Fruit fly (Drosophila melanogaster) whole organism, embryonic: Measurements from ENCODE around the gene mRRF2.

Source experiments
- B-H1 ChIP-seq: fragments of 200-800 bp; sonication (Bioruptor generic); IDR thresholded peaks from 3 replicates; pipeline ENCODE4 v1.3.6; 2022; ENCODE audit warnings: missing biosample characterization, missing genetic modification characterization
- CG10209 ChIP-seq: fragments of 200-800 bp; sonication (Bioruptor generic); optimal IDR thresholded peaks from 3 replicates; lab custom pipeline; 2017; ENCODE audit warnings: missing biosample characterization, mild to moderate bottlenecking, missing genetic modification characterization, missing genetic modification reagents
- CG11695 ChIP-seq: fragments of 200-800 bp; sonication (Bioruptor generic); IDR thresholded peaks from 3 replicates; pipeline ENCODE4 v1.3.6; 2022; ENCODE audit warnings: missing biosample characterization, missing genetic modification characterization
- CG11696 ChIP-seq: fragments of 200-800 bp; sonication (Bioruptor generic); IDR thresholded peaks from 2 replicates; pipeline ENCODE4 v1.3.6; 2022; ENCODE audit warnings: missing biosample characterization, missing genetic modification characterization
- CG12071 ChIP-seq: fragments of 200-800 bp; sonication (Bioruptor generic); optimal IDR thresholded peaks from 3 replicates; lab custom pipeline; 2018; ENCODE audit warnings: missing biosample characterization, mild to moderate bottlenecking, missing genetic modification characterization
- CG13123 ChIP-seq: fragments of 200-800 bp; sonication (Bioruptor generic); optimal IDR thresholded peaks from 2 replicates; lab custom pipeline; 2016; ENCODE audit warnings: missing biosample characterization, missing genetic modification characterization
- CG1529 ChIP-seq: fragments of 200-800 bp; sonication (Bioruptor generic); optimal IDR thresholded peaks from 3 replicates; lab custom pipeline; 2018; ENCODE audit warnings: missing biosample characterization, missing genetic modification characterization
- CG16813 ChIP-seq: fragments of 200-800 bp; sonication (Bioruptor generic); IDR thresholded peaks from 3 replicates; pipeline ENCODE4 v1.3.6; 2022; ENCODE audit warnings: missing biosample characterization, missing genetic modification characterization; ENCODE audit not compliant: partially characterized antibody
- CG16863 ChIP-seq: fragments of 200-800 bp; sonication (Bioruptor generic); optimal IDR thresholded peaks from 3 replicates; lab custom pipeline; 2016; ENCODE audit warnings: missing biosample characterization, missing genetic modification characterization
- CG18764 ChIP-seq: fragments of 200-800 bp; sonication (Bioruptor generic); optimal IDR thresholded peaks from 3 replicates; lab custom pipeline; 2016; ENCODE audit warnings: missing biosample characterization, missing genetic modification characterization
- CG2199 ChIP-seq: fragments of 200-800 bp; sonication (Bioruptor generic); IDR thresholded peaks from 3 replicates; pipeline ENCODE4 v1.3.6; 2022; ENCODE audit warnings: missing biosample characterization, missing genetic modification characterization
- CG2202 ChIP-seq: fragments of 200-800 bp; sonication (Bioruptor generic); optimal IDR thresholded peaks from 2 replicates; lab custom pipeline; 2018; ENCODE audit warnings: missing biosample characterization, mild to moderate bottlenecking, missing genetic modification characterization
- CG30020 ChIP-seq: fragments of 200-800 bp; optimal IDR thresholded peaks from 2 replicates; lab custom pipeline; 2019; ENCODE audit warnings: missing biosample characterization, mild to moderate bottlenecking, missing genetic modification characterization, moderate library complexity
- CG7786 ChIP-seq: fragments of 200-800 bp; sonication (Bioruptor generic); optimal IDR thresholded peaks from 2 replicates; lab custom pipeline; 2016; ENCODE audit warnings: missing biosample characterization, missing genetic modification characterization
- CG8281 ChIP-seq: fragments of 200-800 bp; sonication (Bioruptor generic); optimal IDR thresholded peaks from 2 replicates; lab custom pipeline; 2018; ENCODE audit warnings: missing biosample characterization, mild to moderate bottlenecking, missing genetic modification characterization, moderate library complexity
- CG8478 ChIP-seq: fragments of >200 bp; optimal IDR thresholded peaks from 2 replicates; lab custom pipeline; 2018
- CG8765 ChIP-seq: fragments of 200-800 bp; sonication (Bioruptor generic); IDR thresholded peaks from 2 replicates; pipeline ENCODE4 v1.3.6; 2022; ENCODE audit warnings: missing biosample characterization, missing genetic modification characterization
- CG9876 ChIP-seq: fragments of 200-800 bp; sonication (Bioruptor generic); optimal IDR thresholded peaks from 2 replicates; lab custom pipeline; 2016; ENCODE audit warnings: missing biosample characterization, missing genetic modification characterization
- CG9932 ChIP-seq: fragments of 200-800 bp; sonication (Bioruptor generic); IDR thresholded peaks from 2 replicates; pipeline ENCODE4 v1.3.6; 2022; ENCODE audit warnings: missing biosample characterization, missing genetic modification characterization
- E2f1 ChIP-seq: fragments of 200-800 bp; sonication (Bioruptor generic); IDR thresholded peaks from 2 replicates; pipeline ENCODE4 v1.3.6; 2022; ENCODE audit warnings: missing biosample characterization, missing genetic modification characterization
- GATAe ChIP-seq: fragments of 200-800 bp; sonication (Bioruptor generic); conservative IDR thresholded peaks from 2 replicates; pipeline ENCODE4 v1.3.6; 2022; ENCODE audit warnings: missing biosample characterization, missing genetic modification characterization
- HLHmδ ChIP-seq: fragments of 200-800 bp; sonication (Bioruptor generic); optimal IDR thresholded peaks from 2 replicates; lab custom pipeline; 2018; ENCODE audit warnings: missing biosample characterization, mild to moderate bottlenecking, missing genetic modification characterization, moderate library complexity
- Hand ChIP-seq: fragments of 200-800 bp; sonication (Bioruptor generic); optimal IDR thresholded peaks from 2 replicates; lab custom pipeline; 2017; ENCODE audit warnings: mild to moderate bottlenecking, missing biosample characterization, missing genetic modification reagents, missing genetic modification characterization
- MESR4 ChIP-seq: fragments of 200-800 bp; sonication (Bioruptor generic); optimal IDR thresholded peaks from 2 replicates; lab custom pipeline; 2018; ENCODE audit warnings: missing biosample characterization, mild to moderate bottlenecking, missing genetic modification characterization, moderate library complexity
- Neu2 ChIP-seq: fragments of 200-800 bp; sonication (Bioruptor generic); optimal IDR thresholded peaks from 3 replicates; lab custom pipeline; 2016; ENCODE audit warnings: missing biosample characterization, missing genetic modification characterization, borderline replicate concordance
- Oaz ChIP-seq: fragments of 200-800 bp; sonication (Bioruptor generic); IDR thresholded peaks from 2 replicates; pipeline ENCODE4 v1.3.6; 2022; ENCODE audit warnings: missing biosample characterization, missing genetic modification characterization
- Oli ChIP-seq: fragments of 200-800 bp; sonication (Bioruptor generic); optimal IDR thresholded peaks from 2 replicates; lab custom pipeline; 2018; ENCODE audit warnings: missing biosample characterization, mild to moderate bottlenecking, missing genetic modification characterization, moderate library complexity
- Rfx ChIP-seq: fragments of 200-800 bp; sonication (Bioruptor generic); IDR thresholded peaks from 2 replicates; pipeline ENCODE4 v1.3.6; 2022; ENCODE audit warnings: missing biosample characterization, missing genetic modification characterization
- Rx ChIP-seq: fragments of 200-800 bp; sonication (Bioruptor generic); IDR thresholded peaks from 2 replicates; pipeline ENCODE4 v1.3.6; 2022; ENCODE audit warnings: missing biosample characterization, missing genetic modification characterization
- YL-1 ChIP-seq: fragments of 200-800 bp; sonication (Bioruptor generic); optimal IDR thresholded peaks from 3 replicates; lab custom pipeline; 2017; ENCODE audit warnings: missing biosample characterization, mild to moderate bottlenecking, missing genetic modification characterization
- bcd ChIP-seq: fragments of 200-800 bp; sonication (Bioruptor generic); optimal IDR thresholded peaks from 2 replicates; lab custom pipeline; 2017; ENCODE audit warnings: missing biosample characterization, mild to moderate bottlenecking, missing genetic modification characterization
- crc ChIP-seq: fragments of 200-800 bp; sonication (Bioruptor generic); optimal IDR thresholded peaks from 2 replicates; lab custom pipeline; 2016; ENCODE audit warnings: missing biosample characterization, missing genetic modification characterization
- crp ChIP-seq, 2 experiments: fragments of 200-800 bp; sonication (Bioruptor generic); optimal IDR thresholded peaks; 2 replicates in 1 of 2; 3 replicates in 1 of 2; lab custom pipeline; 2017; ENCODE audit warnings: missing biosample characterization in 2 of 2, missing genetic modification characterization in 2 of 2, mild to moderate bottlenecking in 1 of 2, moderate library complexity in 1 of 2
- gcm ChIP-seq: fragments of 200-800 bp; sonication (Bioruptor generic); optimal IDR thresholded peaks from 2 replicates; lab custom pipeline; 2019; ENCODE audit warnings: missing biosample characterization, mild to moderate bottlenecking, missing genetic modification characterization, moderate library complexity
- gsb ChIP-seq: fragments of 200-800 bp; sonication (Bioruptor generic); IDR thresholded peaks from 2 replicates; pipeline ENCODE4 v1.3.6; 2022; ENCODE audit warnings: missing biosample characterization, missing genetic modification characterization
- inv ChIP-seq: fragments of 200-800 bp; sonication (Bioruptor generic); IDR thresholded peaks from 2 replicates; pipeline ENCODE4 v1.3.6; 2022; ENCODE audit warnings: missing biosample characterization, missing genetic modification characterization; ENCODE audit not compliant: partially characterized antibody
- maf-S ChIP-seq: fragments of 200-800 bp; sonication (Bioruptor generic); optimal IDR thresholded peaks from 2 replicates; lab custom pipeline; 2016; ENCODE audit warnings: missing biosample characterization, missing genetic modification characterization
- mirr ChIP-seq: fragments of 200-800 bp; sonication (Bioruptor generic); optimal IDR thresholded peaks from 3 replicates; lab custom pipeline; 2018; ENCODE audit warnings: missing biosample characterization, mild to moderate bottlenecking, missing genetic modification characterization
- onecut ChIP-seq: fragments of 200-800 bp; sonication (Bioruptor generic); IDR thresholded peaks from 2 replicates; pipeline ENCODE4 v1.3.6; 2022; ENCODE audit warnings: missing biosample characterization, missing genetic modification characterization
- org-1 ChIP-seq: fragments of 200-800 bp; sonication (Bioruptor generic); optimal IDR thresholded peaks from 2 replicates; lab custom pipeline; 2017; ENCODE audit warnings: missing biosample characterization, missing genetic modification characterization
- otp ChIP-seq: fragments of 200-800 bp; sonication (Bioruptor generic); IDR thresholded peaks from 3 replicates; pipeline ENCODE4, ENCODE4 v1.3.6; 2022; ENCODE audit warnings: missing biosample characterization, missing genetic modification characterization
- phol ChIP-seq: fragments of 200-800 bp; sonication (Bioruptor generic); optimal IDR thresholded peaks from 3 replicates; lab custom pipeline; 2018; ENCODE audit warnings: missing biosample characterization, mild to moderate bottlenecking, missing genetic modification characterization, moderate library complexity
- prd ChIP-seq, 3 experiments: fragments of >200 bp in 2 of 3; fragments of 200-800 bp in 1 of 3; sonication (Bioruptor generic) in 1 of 3; optimal IDR thresholded peaks in 2 of 3; IDR thresholded peaks in 1 of 3; 2 replicates in 2 of 3; 3 replicates in 1 of 3; pipeline versions ENCODE4 v1.3.6 to Lab custom; 2017 to 2022; ENCODE audit warnings: missing biosample characterization in 1 of 3, missing genetic modification characterization in 1 of 3
- repo ChIP-seq: fragments of 200-800 bp; sonication (Bioruptor generic); optimal IDR thresholded peaks from 2 replicates; lab custom pipeline; 2016; ENCODE audit warnings: missing biosample characterization, missing genetic modification characterization
- ro ChIP-seq: fragments of 200-800 bp; sonication (Bioruptor generic); IDR thresholded peaks from 2 replicates; pipeline ENCODE4 v1.3.6; 2022; ENCODE audit warnings: missing biosample characterization, missing genetic modification characterization
- salm ChIP-seq: fragments of 200-800 bp; sonication (Bioruptor generic); optimal IDR thresholded peaks from 2 replicates; lab custom pipeline; 2018; ENCODE audit warnings: missing biosample characterization, mild to moderate bottlenecking, missing genetic modification characterization
- tup ChIP-seq: fragments of 200-800 bp; sonication (Bioruptor generic); optimal IDR thresholded peaks from 2 replicates; lab custom pipeline; 2016; ENCODE audit warnings: missing biosample characterization, mild to moderate bottlenecking, missing genetic modification characterization, moderate library complexity
- usp ChIP-seq: fragments of >200 bp; optimal IDR thresholded peaks from 2 replicates; lab custom pipeline; 2017; ENCODE audit warnings: missing biosample characterization, missing genetic modification characterization
- wdn ChIP-seq: fragments of 200-800 bp; sonication (Bioruptor generic); IDR thresholded peaks from 2 replicates; pipeline ENCODE4 v1.3.6; 2022; ENCODE audit warnings: missing biosample characterization, missing genetic modification characterization
- zen ChIP-seq: fragments of 200-800 bp; sonication (Bioruptor generic); optimal IDR thresholded peaks from 3 replicates; lab custom pipeline; 2018; ENCODE audit warnings: missing biosample characterization, mild to moderate bottlenecking, missing genetic modification characterization, moderate library complexity

Gene mRRF2

DNA sequence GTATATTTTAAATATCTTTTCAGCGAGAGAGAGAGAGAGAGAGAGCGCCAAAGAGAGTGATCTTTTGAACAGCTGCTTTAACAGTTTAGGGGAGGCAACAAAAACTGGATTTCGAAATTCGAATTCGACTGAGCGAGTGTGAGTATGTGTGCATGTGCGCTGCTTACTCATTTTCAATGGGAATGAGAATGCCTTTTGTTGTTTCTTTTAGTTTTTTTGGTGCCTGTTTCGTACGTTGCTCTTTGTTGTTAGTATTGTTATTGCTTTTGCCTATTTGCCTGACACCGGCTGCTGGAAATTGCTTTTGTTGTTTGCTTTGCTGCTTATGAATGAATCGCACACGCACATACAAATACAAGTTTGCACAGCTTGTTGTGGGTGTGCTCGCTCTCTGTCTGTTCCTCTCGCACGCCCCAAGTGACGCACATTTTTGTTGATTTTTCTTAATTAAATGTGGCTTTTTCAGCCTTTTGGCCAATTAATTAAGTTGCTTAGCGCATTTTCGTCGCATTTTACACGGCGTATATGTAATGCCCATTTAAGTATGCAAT is 13.4 kb downstream of the mRRF2 start (continued):
- TF ChIP-seq prd (optimal IDR thresholded peaks at IDR 0.05; lab: Kevin White, UChicago) (no peak), prd (GFP tag; IDR thresholded peaks at IDR 0.05; lab: Robert Waterston, UW) (no peak), crp (GFP tag; optimal IDR thresholded peaks at IDR 0.05; lab: Kevin White, UChicago) (peak in 1 of 2 experiments; percentile 61), CG11695 (GFP tag; lab: Robert Waterston, UW) (peak; percentile 26; the same call in 1 of the 3 replicates), zen (tag; lab: Kevin White, UChicago) (no peak), CG18764 (GFP tag; lab: Kevin White, UChicago) (peak; percentile 24), mirr (GFP tag; lab: Kevin White, UChicago) (peak; percentile 81), ro (GFP tag; lab: Robert Waterston, UW) (no peak), CG8765 (GFP tag; lab: Robert Waterston, UW) (no peak), CG10209 (GFP tag; lab: Kevin White, UChicago) (peak; percentile 64), crc (no peak), gsb (GFP tag; lab: Robert Waterston, UW) (no peak), inv (GFP tag; lab: Robert Waterston, UW) (no peak), CG2199 (peak; percentile 69; the same call in 1 of the 3 replicates), otp (no peak; the same call in 2 of the 3 replicates), CG16813 (GFP tag; lab: Robert Waterston, UW) (no peak), repo (GFP tag; lab: Kevin White, UChicago) (peak; percentile 47), tup (GFP tag; lab: Kevin White, UChicago) (no peak), Hand (GFP tag; lab: Kevin White, UChicago) (no peak), GATAe (GFP tag; lab: Robert Waterston, UW) (no peak), Rfx (GFP tag; lab: Robert Waterston, UW) (no peak; the same call in 1 of the 2 replicates), HLHmδ (GFP tag; lab: Kevin White, UChicago) (no peak), Neu2 (GFP tag; lab: Kevin White, UChicago) (no peak), CG9876 (GFP tag; lab: Kevin White, UChicago) (no peak), CG8478 (lab: Kevin White, UChicago) (no peak), gcm (GFP tag; lab: Kevin White, UChicago) (no peak), YL-1 (GFP tag; lab: Kevin White, UChicago) (no peak), CG11696 (GFP tag; lab: Robert Waterston, UW) (no peak), CG1529 (peak; percentile 3), CG7786 (peak; percentile 36), CG8281 (tag; lab: Kevin White, UChicago) (no peak), CG30020 (tag; lab: Kevin White, UChicago) (no peak), Rx (no peak), usp (GFP tag; lab: Kevin White, UChicago) (no peak), Oaz (GFP tag; lab: Robert Waterston, UW) (no peak), CG13123 (GFP tag; lab: Kevin White, UChicago) (no peak), phol (no peak), CG2202 (no peak), MESR4 (GFP tag; lab: Kevin White, UChicago) (no peak), B-H1 (GFP tag; lab: Robert Waterston, UW) (no peak; the same call in 2 of the 3 replicates), CG16863 (peak; percentile 46), org-1 (GFP tag; lab: Kevin White, UChicago) (peak; percentile 35), CG12071 (GFP tag; lab: Kevin White, UChicago) (peak; percentile 76), E2f1 (no peak; the same call in 1 of the 2 replicates), bcd (GFP tag; lab: Kevin White, UChicago) (peak; percentile 50), maf-S (GFP tag; lab: Kevin White, UChicago) (peak; percentile 56), onecut (GFP tag; lab: Robert Waterston, UW) (0 out of 2 replicates have a peak, but pooled peaks have one; percentile 18), CG9932 (no peak), wdn (0 out of 2 replicates have a peak, but pooled peaks have one; percentile 31), Oli (no peak), salm (tag; lab: Kevin White, UChicago) (peak; percentile 4)
